Worm (Caenorhabditis elegans): ENCODE data around the gene stn-2.

DNA sequence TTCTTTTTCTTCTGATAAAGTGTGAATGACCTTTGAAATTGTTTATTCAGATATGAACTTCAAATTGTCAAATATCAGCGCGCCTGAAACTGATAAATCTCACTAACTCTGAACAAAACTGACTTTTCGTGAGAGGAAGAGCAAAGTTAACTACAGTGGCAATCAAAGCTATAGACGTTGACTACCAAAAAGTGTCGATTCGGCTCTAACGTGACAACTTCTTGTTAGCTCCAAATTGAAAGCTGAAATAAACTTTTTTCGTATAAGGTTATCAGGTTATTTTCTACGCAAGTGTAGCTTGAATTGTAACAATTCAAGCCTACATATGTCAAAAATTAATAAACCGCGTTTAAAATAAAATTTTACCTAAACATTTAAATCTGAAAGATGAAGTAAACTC lies 45.9 kb upstream of the stn-2 start:
- TF ChIP-seq elt-1 (tag; optimal IDR thresholded peaks at IDR 0.05; ENCODE audit: borderline replicate concordance, insufficient read depth), result no peak
- TF ChIP-seq elt-3 (tag; optimal IDR thresholded peaks at IDR 0.05), result no peak

All from whole organism, mixed stage, embryonic.